Fruit fly (Drosophila melanogaster): ENCODE measurements around the gene Nrg.

Gene Nrg

DNA sequence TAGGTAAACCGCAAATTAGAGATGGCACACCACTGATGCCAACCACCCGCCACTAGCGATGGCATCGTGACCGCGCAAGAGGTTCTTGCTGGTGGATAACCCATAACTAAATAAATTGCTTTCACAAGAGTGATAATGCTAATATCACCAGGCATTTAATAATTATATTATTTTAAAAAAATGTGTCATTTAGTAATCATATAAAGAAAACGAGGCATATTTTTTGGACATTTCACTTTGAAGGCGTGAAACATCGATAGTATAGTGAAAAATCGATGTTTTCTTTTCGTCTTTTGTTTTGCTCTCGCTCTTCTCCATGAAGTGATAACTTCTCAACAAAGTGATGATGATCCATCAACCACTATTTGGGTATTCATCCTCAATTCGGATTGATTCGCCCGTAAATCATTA is 41.6 kb downstream of the Nrg start, which contains the start of gene IntS4 (continued):
- TF ChIP-seq B-H2 (GFP tag; optimal IDR thresholded peaks at IDR 0.05) (peak; percentile 79), Antp (GFP tag; optimal IDR thresholded peaks at IDR 0.05) (peak; percentile 12), ro (GFP tag; IDR thresholded peaks at IDR 0.05) (no peak), amos (GFP tag; IDR thresholded peaks at IDR 0.05; ENCODE audit: partially characterized antibody) (peak; percentile 88), Optix (GFP tag; IDR thresholded peaks at IDR 0.05) (no peak), CG30431 (GFP tag; optimal IDR thresholded peaks at IDR 0.05) (no peak), CG7357 (GFP tag; IDR thresholded peaks at IDR 0.05) (no peak), CG32772 (GFP tag; IDR thresholded peaks at IDR 0.05) (0 out of 2 replicates have a peak, but pooled peaks have one; percentile 40), CG1024 (GFP tag; IDR thresholded peaks at IDR 0.05) (peak; percentile 43; the same call in 1 of the 2 replicates), CG1603 (tag; optimal IDR thresholded peaks at IDR 0.05) (no peak), CG11723 (GFP tag; optimal IDR thresholded peaks at IDR 0.05) (no peak), Med (GFP tag) (peak; percentile 87), chinmo (GFP tag; IDR thresholded peaks at IDR 0.05; ENCODE audit: partially characterized antibody) (0 out of 4 replicates have a peak, but pooled peaks have one; percentile 3), vnd (GFP tag; IDR thresholded peaks at IDR 0.05; ENCODE audit: partially characterized antibody) (peak; percentile 94), pzg (GFP tag; optimal IDR thresholded peaks at IDR 0.05) (peak; percentile 59), pita (GFP tag; optimal IDR thresholded peaks at IDR 0.05) (no peak), Lhr (GFP tag; optimal IDR thresholded peaks at IDR 0.05) (peak; percentile 56), CG32532 (GFP tag; IDR thresholded peaks at IDR 0.05) (peak; percentile 78), CG3838 (GFP tag; optimal IDR thresholded peaks at IDR 0.05) (peak; percentile 5), Nf-YA (GFP tag; IDR thresholded peaks at IDR 0.05) (no peak), CkIIα-i1 (GFP tag; IDR thresholded peaks at IDR 0.05) (no peak), CG8359 (GFP tag; optimal IDR thresholded peaks at IDR 0.05; ENCODE audit: borderline replicate concordance) (no peak), CG11247 (GFP tag; IDR thresholded peaks at IDR 0.05) (0 out of 2 replicates have a peak, but pooled peaks have one; percentile 52), knrl (GFP tag; IDR thresholded peaks at IDR 0.05; ENCODE audit: partially characterized antibody) (peak; percentile 96), CG9876 (GFP tag; optimal IDR thresholded peaks at IDR 0.05) (no peak), CG1602 (GFP tag; optimal IDR thresholded peaks at IDR 0.05) (peak; percentile 46), zen2 (GFP tag; IDR thresholded peaks at IDR 0.05; ENCODE audit: partially characterized antibody) (peak; percentile 84; the same call in 2 of the 3 replicates), CG11560 (tag; IDR thresholded peaks at IDR 0.05) (no peak), gsb-n (tag; optimal IDR thresholded peaks at IDR 0.05) (peak; percentile 59), shn (GFP tag; optimal IDR thresholded peaks at IDR 0.05) (peak; percentile 8), Deaf1 (tag; optimal IDR thresholded peaks at IDR 0.05) (no peak), Doc3 (GFP tag; IDR thresholded peaks at IDR 0.05; ENCODE audit: partially characterized antibody) (peak; percentile 96), Dip3 (GFP tag; optimal IDR thresholded peaks at IDR 0.05) (peak; percentile 42), CG2116 (GFP tag; optimal IDR thresholded peaks at IDR 0.05) (peak; percentile 71), B-H1 (GFP tag; IDR thresholded peaks at IDR 0.05) (no peak), HHEX (GFP tag; optimal IDR thresholded peaks at IDR 0.05) (peak; percentile 54), CG7372 (GFP tag; IDR thresholded peaks at IDR 0.05) (0 out of 2 replicates have a peak, but pooled peaks have one; percentile 36), CG8089 (GFP tag; optimal IDR thresholded peaks at IDR 0.05) (no peak), CTCF (GFP tag; optimal IDR thresholded peaks at IDR 0.05) (no peak), inv (GFP tag; IDR thresholded peaks at IDR 0.05; ENCODE audit: partially characterized antibody) (peak; percentile 94), CG11093 (GFP tag; IDR thresholded peaks at IDR 0.05) (no peak), CG10959 (GFP tag; IDR thresholded peaks at IDR 0.05) (peak; percentile 42; the same call in 1 of the 2 replicates), Rfx (GFP tag; IDR thresholded peaks at IDR 0.05) (peak; percentile 83), CG10366 (GFP tag; IDR thresholded peaks at IDR 0.05) (peak; percentile 59), CG12219 (GFP tag; optimal IDR thresholded peaks at IDR 0.05) (no peak), Ptx1 (GFP tag; IDR thresholded peaks at IDR 0.05) (peak; percentile 78), klu (GFP tag; IDR thresholded peaks at IDR 0.05) (no peak; the same call in 1 of the 2 replicates), Mrtf (GFP tag; IDR thresholded peaks at IDR 0.05) (no peak), Nf-YB (GFP tag; optimal IDR thresholded peaks at IDR 0.05) (peak; percentile 23), slp2 (GFP tag; optimal IDR thresholded peaks at IDR 0.05) (peak; percentile 1), dysf (GFP tag; IDR thresholded peaks at IDR 0.05) (peak; percentile 63; the same call in 2 of the 3 replicates)
